Fruit fly (Drosophila melanogaster) whole organism, embryonic: ENCODE results near the gene Iyd.

Source experiments
- Atf6 ChIP-seq: fragments of 200-800 bp; sonication (Bioruptor generic); IDR thresholded peaks from 2 replicates; pipeline ENCODE4 v1.3.6; 2022; ENCODE audit warnings: missing biosample characterization, missing genetic modification characterization
- Awh ChIP-seq: fragments of 200-800 bp; sonication (Bioruptor generic); IDR thresholded peaks from 2 replicates; pipeline ENCODE4, ENCODE4 v1.3.6; 2022; ENCODE audit warnings: missing biosample characterization, missing genetic modification characterization
- CG10654 ChIP-seq: fragments of 200-800 bp; sonication (Bioruptor generic); optimal IDR thresholded peaks from 2 replicates; lab custom pipeline; 2016; ENCODE audit warnings: missing biosample characterization, missing genetic modification characterization
- CG13123 ChIP-seq: fragments of 200-800 bp; sonication (Bioruptor generic); optimal IDR thresholded peaks from 2 replicates; lab custom pipeline; 2016; ENCODE audit warnings: missing biosample characterization, missing genetic modification characterization
- CG13296 ChIP-seq: fragments of 200-800 bp; sonication (Bioruptor generic); optimal IDR thresholded peaks from 3 replicates; lab custom pipeline; 2018; ENCODE audit warnings: missing biosample characterization, mild to moderate bottlenecking, missing genetic modification characterization
- CG14860 ChIP-seq: fragments of 200-800 bp; sonication (Bioruptor generic); IDR thresholded peaks from 3 replicates; pipeline ENCODE4 v1.3.6; 2022; ENCODE audit warnings: missing biosample characterization, missing genetic modification characterization; ENCODE audit not compliant: partially characterized antibody
- CG15269 ChIP-seq: fragments of 200-800 bp; sonication (Bioruptor generic); optimal IDR thresholded peaks from 2 replicates; lab custom pipeline; 2018; ENCODE audit warnings: missing biosample characterization, mild to moderate bottlenecking, missing genetic modification characterization, moderate library complexity
- CG15479 ChIP-seq: fragments of 200-800 bp; sonication (Bioruptor generic); optimal IDR thresholded peaks from 3 replicates; lab custom pipeline; 2019; ENCODE audit warnings: missing biosample characterization, mild to moderate bottlenecking, missing genetic modification characterization, moderate library complexity
- CG16815 ChIP-seq: fragments of 200-800 bp; sonication (Bioruptor generic); optimal IDR thresholded peaks from 3 replicates; lab custom pipeline; 2017; ENCODE audit warnings: missing biosample characterization, mild to moderate bottlenecking, missing genetic modification characterization
- CG17359 ChIP-seq: fragments of 200-800 bp; sonication (Bioruptor generic); optimal IDR thresholded peaks from 3 replicates; lab custom pipeline; 2018; ENCODE audit warnings: missing biosample characterization, mild to moderate bottlenecking, missing genetic modification characterization, moderate library complexity
- CG17385 ChIP-seq: fragments of 200-800 bp; sonication (Bioruptor generic); optimal IDR thresholded peaks from 3 replicates; lab custom pipeline; 2018; ENCODE audit warnings: missing biosample characterization, mild to moderate bottlenecking, missing genetic modification characterization
- CG17568 ChIP-seq: fragments of 200-800 bp; sonication (Bioruptor generic); optimal IDR thresholded peaks from 2 replicates; lab custom pipeline; 2018; ENCODE audit warnings: missing biosample characterization, mild to moderate bottlenecking, missing genetic modification characterization, moderate library complexity
- CG17802 ChIP-seq: fragments of 200-800 bp; sonication (Bioruptor generic); optimal IDR thresholded peaks from 2 replicates; lab custom pipeline; 2018; ENCODE audit warnings: missing biosample characterization, mild to moderate bottlenecking, missing genetic modification characterization, moderate library complexity
- CG17912 ChIP-seq: fragments of 200-800 bp; sonication (Bioruptor generic); optimal IDR thresholded peaks from 2 replicates; lab custom pipeline; 2018; ENCODE audit warnings: missing biosample characterization, mild to moderate bottlenecking, missing genetic modification characterization
- CG18599 ChIP-seq: fragments of 200-800 bp; sonication (Bioruptor generic); optimal IDR thresholded peaks from 3 replicates; lab custom pipeline; 2017; ENCODE audit warnings: missing biosample characterization, missing genetic modification characterization, mild to moderate bottlenecking, moderate library complexity, missing genetic modification reagents
- CG2116 ChIP-seq: fragments of 200-800 bp; sonication (Bioruptor generic); optimal IDR thresholded peaks from 3 replicates; lab custom pipeline; 2018; ENCODE audit warnings: missing biosample characterization, mild to moderate bottlenecking, missing genetic modification characterization
- CG2889 ChIP-seq: fragments of 200-800 bp; sonication (Bioruptor generic); IDR thresholded peaks from 3 replicates; pipeline ENCODE4 v1.3.6; 2022; ENCODE audit warnings: missing biosample characterization, missing genetic modification characterization
- CG30403 ChIP-seq: fragments of 200-800 bp; sonication (Bioruptor generic); optimal IDR thresholded peaks from 3 replicates; lab custom pipeline; 2016; ENCODE audit warnings: missing biosample characterization, missing genetic modification characterization
- CG32767 ChIP-seq: fragments of 200-800 bp; sonication (Bioruptor generic); IDR thresholded peaks from 2 replicates; pipeline ENCODE4 v1.3.6; 2022; ENCODE audit warnings: missing biosample characterization, missing genetic modification characterization
- CG4707 ChIP-seq: fragments of 200-800 bp; sonication (Bioruptor generic); optimal IDR thresholded peaks from 2 replicates; lab custom pipeline; 2018; ENCODE audit warnings: missing biosample characterization, mild to moderate bottlenecking, missing genetic modification characterization, moderate library complexity
- CG7556 ChIP-seq: fragments of 200-800 bp; sonication (Bioruptor generic); optimal IDR thresholded peaks from 2 replicates; lab custom pipeline; 2017; ENCODE audit warnings: missing biosample characterization, mild to moderate bottlenecking, missing genetic modification characterization
- CG8290 ChIP-seq, 3 experiments: fragments of 200-800 bp; sonication (Bioruptor generic); optimal IDR thresholded peaks; 2 replicates each; lab custom pipeline; 2016 to 2019; ENCODE audit warnings: missing biosample characterization in 3 of 3, missing genetic modification characterization in 3 of 3, mild to moderate bottlenecking in 2 of 3, moderate library complexity in 1 of 3
- CG9876 ChIP-seq: fragments of 200-800 bp; sonication (Bioruptor generic); optimal IDR thresholded peaks from 2 replicates; lab custom pipeline; 2016; ENCODE audit warnings: missing biosample characterization, missing genetic modification characterization
- HLH3B ChIP-seq: fragments of 200-800 bp; sonication (Bioruptor generic); IDR thresholded peaks from 2 replicates; pipeline ENCODE4 v1.3.6; 2022; ENCODE audit warnings: missing biosample characterization, missing genetic modification characterization
- Myb ChIP-seq: fragments of 200-800 bp; sonication (Bioruptor generic); optimal IDR thresholded peaks from 2 replicates; lab custom pipeline; 2016; ENCODE audit warnings: missing biosample characterization, missing genetic modification characterization
- NK7.1 ChIP-seq: fragments of 200-800 bp; sonication (Bioruptor generic); optimal IDR thresholded peaks from 3 replicates; lab custom pipeline; 2016; ENCODE audit warnings: missing biosample characterization, missing genetic modification characterization
- Pdp1 ChIP-seq, 2 experiments: fragments of 200-800 bp; sonication (Bioruptor generic); optimal IDR thresholded peaks; 3 replicates each; lab custom pipeline; 2016; ENCODE audit warnings: missing biosample characterization in 2 of 2, missing genetic modification characterization in 2 of 2, mild to moderate bottlenecking in 1 of 2, moderate library complexity in 1 of 2
- Sin3A ChIP-seq: fragments of >200 bp; optimal IDR thresholded peaks from 2 replicates; lab custom pipeline; 2018
- bigmax ChIP-seq: fragments of 200-800 bp; sonication (Bioruptor generic); optimal IDR thresholded peaks from 2 replicates; lab custom pipeline; 2018; ENCODE audit warnings: missing biosample characterization, mild to moderate bottlenecking, missing genetic modification characterization
- cas ChIP-seq: fragments of 200-800 bp; sonication (Bioruptor generic); IDR thresholded peaks from 2 replicates; pipeline ENCODE4 v1.3.6; 2022; ENCODE audit warnings: missing biosample characterization, missing genetic modification characterization
- chinmo ChIP-seq: fragments of 200-800 bp; sonication (Bioruptor generic); IDR thresholded peaks from 4 replicates; pipeline ENCODE4 v1.3.6; 2022; ENCODE audit warnings: missing biosample characterization, missing genetic modification characterization; ENCODE audit not compliant: partially characterized antibody
- dimm ChIP-seq: fragments of 200-800 bp; sonication (Bioruptor generic); IDR thresholded peaks from 2 replicates; pipeline ENCODE4 v1.3.6; 2022; ENCODE audit warnings: missing biosample characterization, missing genetic modification characterization
- dm ChIP-seq: fragments of 200-800 bp; sonication (Bioruptor generic); optimal IDR thresholded peaks from 3 replicates; lab custom pipeline; 2016; ENCODE audit warnings: missing biosample characterization, missing genetic modification characterization
- en ChIP-seq: fragments of 200-800 bp; sonication (Bioruptor generic); optimal IDR thresholded peaks from 2 replicates; lab custom pipeline; 2016; ENCODE audit warnings: missing biosample characterization, missing genetic modification characterization
- exex ChIP-seq: fragments of 200-800 bp; sonication (Bioruptor generic); optimal IDR thresholded peaks from 4 replicates; lab custom pipeline; 2018; ENCODE audit warnings: missing biosample characterization, mild to moderate bottlenecking, missing genetic modification characterization, moderate library complexity
- fd3F ChIP-seq: fragments of 200-800 bp; sonication (Bioruptor generic); optimal IDR thresholded peaks from 2 replicates; lab custom pipeline; 2018; ENCODE audit warnings: missing biosample characterization, mild to moderate bottlenecking, missing genetic modification characterization, moderate library complexity
- gsb-n ChIP-seq: fragments of 200-800 bp; sonication (Bioruptor generic); optimal IDR thresholded peaks from 3 replicates; lab custom pipeline; 2018; ENCODE audit warnings: missing biosample characterization, mild to moderate bottlenecking, missing genetic modification characterization
- lola ChIP-seq, 3 experiments: fragments of >200 bp in 2 of 3; fragments of 200-800 bp in 1 of 3; sonication (Bioruptor generic) in 1 of 3; optimal IDR thresholded peaks; 2 replicates each; lab custom pipeline; 2017 to 2019; ENCODE audit warnings: missing biosample characterization in 3 of 3, missing genetic modification characterization in 3 of 3, mild to moderate bottlenecking in 1 of 3, moderate library complexity in 1 of 3
- pita ChIP-seq: fragments of 200-800 bp; sonication (Bioruptor generic); optimal IDR thresholded peaks from 2 replicates; lab custom pipeline; 2017; ENCODE audit warnings: missing biosample characterization, mild to moderate bottlenecking, missing genetic modification characterization
- sd ChIP-seq: fragments of 200-800 bp; sonication (Bioruptor generic); optimal IDR thresholded peaks from 3 replicates; lab custom pipeline; 2018; ENCODE audit warnings: missing biosample characterization, mild to moderate bottlenecking, missing genetic modification characterization, moderate library complexity
- sens-2 ChIP-seq: fragments of 200-800 bp; sonication (Bioruptor generic); IDR thresholded peaks from 2 replicates; pipeline ENCODE4 v1.3.6; 2022; ENCODE audit warnings: missing biosample characterization, missing genetic modification characterization
- sim ChIP-seq: fragments of 200-800 bp; sonication (Bioruptor generic); IDR thresholded peaks from 2 replicates; pipeline ENCODE4 v1.3.6; 2022; ENCODE audit warnings: missing biosample characterization, missing genetic modification characterization
- sna ChIP-seq: fragments of 200-800 bp; sonication (Bioruptor generic); IDR thresholded peaks from 2 replicates; pipeline ENCODE4 v1.3.6; 2022; ENCODE audit warnings: missing biosample characterization, missing genetic modification characterization; ENCODE audit not compliant: partially characterized antibody
- sqz ChIP-seq: fragments of 200-800 bp; sonication (Bioruptor generic); optimal IDR thresholded peaks from 3 replicates; lab custom pipeline; 2018; ENCODE audit warnings: missing biosample characterization, mild to moderate bottlenecking, missing genetic modification characterization
- stwl ChIP-seq: fragments of 200-800 bp; sonication (Bioruptor generic); optimal IDR thresholded peaks from 3 replicates; lab custom pipeline; 2018; ENCODE audit warnings: missing biosample characterization, mild to moderate bottlenecking, missing genetic modification characterization, moderate library complexity
- sug ChIP-seq: fragments of 200-800 bp; optimal IDR thresholded peaks from 2 replicates; lab custom pipeline; 2019; ENCODE audit warnings: missing biosample characterization, mild to moderate bottlenecking, missing genetic modification characterization, moderate library complexity
- tup ChIP-seq: fragments of 200-800 bp; sonication (Bioruptor generic); optimal IDR thresholded peaks from 2 replicates; lab custom pipeline; 2016; ENCODE audit warnings: missing biosample characterization, mild to moderate bottlenecking, missing genetic modification characterization, moderate library complexity
- twi ChIP-seq: fragments of 200-800 bp; optimal IDR thresholded peaks from 2 replicates; lab custom pipeline; 2019; ENCODE audit warnings: missing biosample characterization, mild to moderate bottlenecking, missing genetic modification characterization, moderate library complexity
- vfl ChIP-seq: fragments of 200-800 bp; sonication (Bioruptor generic); optimal IDR thresholded peaks from 2 replicates; lab custom pipeline; 2016; ENCODE audit warnings: missing biosample characterization, missing genetic modification characterization
- wdn ChIP-seq: fragments of 200-800 bp; sonication (Bioruptor generic); IDR thresholded peaks from 2 replicates; pipeline ENCODE4 v1.3.6; 2022; ENCODE audit warnings: missing biosample characterization, missing genetic modification characterization
- wor ChIP-seq: fragments of 200-800 bp; sonication (Bioruptor generic); IDR thresholded peaks from 2 replicates; pipeline ENCODE4 v1.3.6; 2022; ENCODE audit warnings: missing biosample characterization, missing genetic modification characterization

Gene Iyd

dm6 chr3L:11085810-11086209, 10.2 kb downstream of the Iyd start (continued):
- TF ChIP-seq fd3F = peak; percentile 4
- no peak for TF ChIP-seq CG13123 (GFP tag; lab: Kevin White, UChicago)
- no peak for TF ChIP-seq CG9876 (GFP tag; lab: Kevin White, UChicago)
- TF ChIP-seq dimm (GFP tag; lab: Robert Waterston, UW) = no peak
- no peak for TF ChIP-seq sna (GFP tag; lab: Robert Waterston, UW)
- TF ChIP-seq stwl (tag; lab: Kevin White, UChicago) = no peak
- no peak for TF ChIP-seq CG30403 (GFP tag; lab: Kevin White, UChicago)
- TF ChIP-seq sqz (GFP tag; lab: Kevin White, UChicago) = no peak
- no peak for TF ChIP-seq wdn (GFP tag; lab: Robert Waterston, UW)
- peak in 1 of 2 experiments; percentile 38 for TF ChIP-seq Pdp1 (GFP tag; optimal IDR thresholded peaks at IDR 0.05; lab: Kevin White, UChicago)
- no peak for TF ChIP-seq lola (GFP tag; optimal IDR thresholded peaks at IDR 0.05; lab: Kevin White, UChicago)
- no peak for TF ChIP-seq NK7.1 (GFP tag; lab: Kevin White, UChicago)
- TF ChIP-seq chinmo (GFP tag; lab: Robert Waterston, UW) = 0 out of 4 replicates have a peak, but pooled peaks have one; percentile 46
- no peak for TF ChIP-seq wor (GFP tag; lab: Robert Waterston, UW)
- no peak for TF ChIP-seq Awh (GFP tag; lab: Robert Waterston, UW)
- TF ChIP-seq CG15269 (tag; lab: Kevin White, UChicago) = no peak
- TF ChIP-seq dm (GFP tag; lab: Kevin White, UChicago) = peak; percentile 29
- peak; percentile 92 for TF ChIP-seq sug (tag; lab: Kevin White, UChicago)
- no peak for TF ChIP-seq vfl (GFP tag; lab: Kevin White, UChicago)
- peak; percentile 63 for TF ChIP-seq bigmax (GFP tag; lab: Kevin White, UChicago)
- TF ChIP-seq gsb-n (tag; lab: Kevin White, UChicago) = peak; percentile 20
- TF ChIP-seq CG15479 (GFP tag; lab: Kevin White, UChicago) = peak; percentile 48
- TF ChIP-seq CG17385 (GFP tag; lab: Kevin White, UChicago) = no peak
- no peak for TF ChIP-seq CG4707 (GFP tag; lab: Kevin White, UChicago)
- TF ChIP-seq exex = peak; percentile 54
- TF ChIP-seq Atf6 (GFP tag; lab: Robert Waterston, UW) = no peak; the same call in 1 of the 2 replicates
- no peak for TF ChIP-seq Sin3A
- no peak for TF ChIP-seq sens-2 (GFP tag; lab: Robert Waterston, UW)
- no peak for TF ChIP-seq CG32767 (GFP tag; lab: Robert Waterston, UW)
- TF ChIP-seq tup (GFP tag; lab: Kevin White, UChicago) = no peak
- no peak for TF ChIP-seq pita (GFP tag; lab: Kevin White, UChicago)
- no peak for TF ChIP-seq CG17912 (GFP tag; lab: Kevin White, UChicago)
- no peak for TF ChIP-seq CG17359
- no peak for TF ChIP-seq Myb
- TF ChIP-seq CG17568 = no peak
- TF ChIP-seq CG17802 (tag; lab: Kevin White, UChicago) = no peak
- TF ChIP-seq CG13296 (GFP tag; lab: Kevin White, UChicago) = peak; percentile 9
- TF ChIP-seq HLH3B (GFP tag; lab: Robert Waterston, UW) = no peak
- no peak for TF ChIP-seq en (GFP tag; lab: Kevin White, UChicago)
- TF ChIP-seq twi (tag; lab: Kevin White, UChicago) = peak; percentile 80
- TF ChIP-seq sim = no peak
- no peak for TF ChIP-seq CG14860 (GFP tag; lab: Robert Waterston, UW)
- TF ChIP-seq CG18599 (GFP tag; lab: Kevin White, UChicago) = no peak
- no peak for TF ChIP-seq cas
- no peak for TF ChIP-seq CG10654 (GFP tag; lab: Kevin White, UChicago)
- TF ChIP-seq CG2889 = no peak
- no peak for TF ChIP-seq CG16815 (GFP tag; lab: Kevin White, UChicago)
- no peak for TF ChIP-seq CG2116 (GFP tag; lab: Kevin White, UChicago)
- TF ChIP-seq CG7556 = no peak
- TF ChIP-seq sd = peak; percentile 75
- no peak for TF ChIP-seq CG8290 (GFP tag; optimal IDR thresholded peaks at IDR 0.05; lab: Kevin White, UChicago)
- peak in 1 of 2 experiments; percentile 53 for TF ChIP-seq CG8290 (tag; optimal IDR thresholded peaks at IDR 0.05; lab: Kevin White, UChicago)
